Worm (Caenorhabditis elegans) whole organism, L1 larva: ENCODE data around the gene ceh-18.

Source experiments
- C16A3.4 ChIP-seq: fragments of 150-350 bp; optimal IDR thresholded peaks from 2 replicates; lab custom pipeline; 2014; ENCODE audit warnings: missing biosample characterization, missing genetic modification characterization
- F16B12.6 ChIP-seq: fragments of 150-350 bp; optimal IDR thresholded peaks from 2 replicates; lab custom pipeline; 2014; ENCODE audit warnings: missing biosample characterization, missing genetic modification characterization
- aly-2 ChIP-seq: fragments of 150-350 bp; optimal IDR thresholded peaks from 2 replicates; lab custom pipeline; 2014; ENCODE audit warnings: missing biosample characterization, missing genetic modification characterization
- ama-1 ChIP-seq: fragments of 150-350 bp; optimal IDR thresholded peaks from 2 replicates; lab custom pipeline; 2014
- ceh-63 ChIP-seq: fragments of 200-800 bp; sonication (Bioruptor generic); optimal IDR thresholded peaks from 2 replicates; lab custom pipeline; 2018; ENCODE audit warnings: mild to moderate bottlenecking, missing genetic modification characterization, missing compliant biosample characterization
- ceh-8 ChIP-seq: fragments of 200-800 bp; sonication (Bioruptor generic); optimal IDR thresholded peaks from 2 replicates; lab custom pipeline; 2018; ENCODE audit warnings: mild to moderate bottlenecking, missing genetic modification characterization, moderate library complexity, missing compliant biosample characterization
- ceh-82 ChIP-seq, 3 experiments: fragments of 150-350 bp in 1 of 3; sonication (generic microtip) in 2 of 3; optimal IDR thresholded peaks; 2 replicates each; lab custom pipeline; 2014 to 2017; ENCODE audit warnings: missing biosample characterization in 3 of 3, missing genetic modification characterization in 3 of 3
- ces-1 ChIP-seq: fragments of 150-350 bp; optimal IDR thresholded peaks from 2 replicates; lab custom pipeline; 2014; ENCODE audit warnings: missing biosample characterization, missing genetic modification reagents, missing genetic modification characterization
- dsc-1 ChIP-seq: sonication (generic microtip); optimal IDR thresholded peaks from 2 replicates; lab custom pipeline; 2016; ENCODE audit warnings: mild to moderate bottlenecking, missing genetic modification characterization, missing compliant biosample characterization
- efl-3 ChIP-seq: fragments of 200-800 bp; sonication (Bioruptor generic); optimal IDR thresholded peaks from 2 replicates; lab custom pipeline; 2018; ENCODE audit warnings: mild to moderate bottlenecking, missing genetic modification characterization, missing compliant biosample characterization
- egl-13 ChIP-seq: sonication (generic microtip); optimal IDR thresholded peaks from 2 replicates; lab custom pipeline; 2016; ENCODE audit warnings: missing genotype, missing genetic modification reagents, missing genetic modification characterization, missing compliant biosample characterization
- elt-3 ChIP-seq, 6 experiments: fragments of 150-350 bp in 1 of 6; sonication (generic microtip); optimal IDR thresholded peaks; 2 replicates each; lab custom pipeline; 2017 to 2018; ENCODE audit warnings: missing biosample characterization in 6 of 6, missing genetic modification characterization in 6 of 6, inconsistent platforms in 1 of 6
- fkh-8 ChIP-seq: sonication (generic microtip); optimal IDR thresholded peaks from 2 replicates; lab custom pipeline; 2016; ENCODE audit warnings: mild to moderate bottlenecking, missing genetic modification characterization, missing compliant biosample characterization
- hlh-17 ChIP-seq: fragments of 200-800 bp; sonication (Bioruptor generic); optimal IDR thresholded peaks from 2 replicates; lab custom pipeline; 2018; ENCODE audit warnings: missing genetic modification characterization, mild to moderate bottlenecking, missing compliant biosample characterization, moderate library complexity, borderline replicate concordance
- hlh-4 ChIP-seq: sonication (generic microtip); optimal IDR thresholded peaks from 2 replicates; lab custom pipeline; 2016; ENCODE audit warnings: mild to moderate bottlenecking, missing genetic modification characterization, missing compliant biosample characterization
- hpl-2 ChIP-seq: fragments of 150-350 bp; optimal IDR thresholded peaks from 2 replicates; lab custom pipeline; 2014; ENCODE audit warnings: missing biosample characterization, missing genetic modification reagents, missing genetic modification characterization
- irx-1 ChIP-seq: sonication (generic microtip); optimal IDR thresholded peaks from 2 replicates; lab custom pipeline; 2016; ENCODE audit warnings: missing genetic modification characterization, missing compliant biosample characterization
- isw-1 ChIP-seq: fragments of 200-800 bp; sonication (Bioruptor generic); IDR thresholded peaks from 2 replicates; pipeline ENCODE4 v1.3.6; 2022; ENCODE audit warnings: missing genetic modification characterization, missing compliant biosample characterization
- jun-1 ChIP-seq: fragments of 150-350 bp; optimal IDR thresholded peaks from 2 replicates; lab custom pipeline; 2014; ENCODE audit warnings: missing biosample characterization, missing genetic modification reagents, missing genetic modification characterization
- lin-15B ChIP-seq: fragments of 150-350 bp; sonication (generic microtip); optimal IDR thresholded peaks from 3 replicates; lab custom pipeline; 2014; ENCODE audit warnings: missing biosample characterization, missing genetic modification characterization
- lin-35 ChIP-seq, 2 experiments: fragments of 150-350 bp; optimal IDR thresholded peaks; 2 replicates each; lab custom pipeline; 2014; ENCODE audit warnings: missing biosample characterization in 2 of 2, missing genetic modification characterization in 2 of 2, missing genetic modification reagents in 2 of 2
- lin-39 ChIP-seq: fragments of 150-350 bp; optimal IDR thresholded peaks from 2 replicates; lab custom pipeline; 2014; ENCODE audit warnings: missing biosample characterization, missing genetic modification reagents, missing genetic modification characterization
- lir-3 ChIP-seq: sonication (generic microtip); optimal IDR thresholded peaks from 2 replicates; lab custom pipeline; 2016; ENCODE audit warnings: mild to moderate bottlenecking, missing genetic modification characterization, moderate library complexity, missing compliant biosample characterization; ENCODE audit not compliant: poor library complexity
- lsy-2 ChIP-seq, 2 experiments: fragments of 150-350 bp; optimal IDR thresholded peaks; 2 replicates each; lab custom pipeline; 2014; ENCODE audit warnings: missing biosample characterization in 2 of 2, missing genetic modification characterization in 2 of 2
- nhr-12 ChIP-seq: sonication (generic microtip); optimal IDR thresholded peaks from 2 replicates; lab custom pipeline; 2017; ENCODE audit warnings: missing biosample characterization, missing genetic modification characterization
- nhr-19 ChIP-seq: fragments of 200-800 bp; sonication (Bioruptor generic); conservative IDR thresholded peaks from 2 replicates; pipeline ENCODE4 v1.3.6; 2022; ENCODE audit warnings: missing genetic modification characterization, missing compliant biosample characterization
- nhr-20 ChIP-seq: sonication (generic microtip); optimal IDR thresholded peaks from 2 replicates; lab custom pipeline; 2016; ENCODE audit warnings: mild to moderate bottlenecking, missing genetic modification characterization, missing compliant biosample characterization
- nhr-28 ChIP-seq: fragments of 150-350 bp; optimal IDR thresholded peaks from 2 replicates; lab custom pipeline; 2014; ENCODE audit warnings: missing biosample characterization, missing genetic modification characterization
- nhr-77 ChIP-seq: fragments of 150-350 bp; optimal IDR thresholded peaks from 2 replicates; lab custom pipeline; 2014; ENCODE audit warnings: missing biosample characterization, missing genetic modification characterization
- nhr-84 ChIP-seq: sonication (generic microtip); optimal IDR thresholded peaks from 2 replicates; lab custom pipeline; 2017; ENCODE audit warnings: missing biosample characterization, missing genetic modification characterization
- nhr-85 ChIP-seq: sonication (generic microtip); peaks from one replicate; lab custom pipeline; 2016; ENCODE audit warnings: missing genetic modification characterization, inconsistent platforms, missing compliant biosample characterization
- nhr-90 ChIP-seq: sonication (generic microtip); optimal IDR thresholded peaks from 2 replicates; lab custom pipeline; 2016; ENCODE audit warnings: mild to moderate bottlenecking, missing genetic modification characterization, missing compliant biosample characterization; ENCODE audit not compliant: poor library complexity
- pqm-1 ChIP-seq: sonication (generic microtip); optimal IDR thresholded peaks from 3 replicates; lab custom pipeline; 2017; ENCODE audit warnings: missing biosample characterization, missing genetic modification characterization
- skn-1 ChIP-seq: fragments of 150-350 bp; optimal IDR thresholded peaks from 2 replicates; lab custom pipeline; 2014; ENCODE audit warnings: missing biosample characterization, missing genetic modification characterization
- snpc-4 ChIP-seq: fragments of 150-350 bp; optimal IDR thresholded peaks from 2 replicates; lab custom pipeline; 2014; ENCODE audit warnings: missing biosample characterization, missing genetic modification characterization
- sox-4 ChIP-seq: sonication (generic microtip); optimal IDR thresholded peaks from 2 replicates; lab custom pipeline; 2016; ENCODE audit warnings: missing genetic modification characterization, missing compliant biosample characterization
- sptf-1 ChIP-seq: fragments of 150-350 bp; optimal IDR thresholded peaks from 2 replicates; lab custom pipeline; 2014; ENCODE audit warnings: missing biosample characterization, missing genetic modification characterization
- sup-37 ChIP-seq: fragments of 200-800 bp; sonication (Bioruptor generic); optimal IDR thresholded peaks from 2 replicates; lab custom pipeline; 2018; ENCODE audit warnings: mild to moderate bottlenecking, missing genetic modification characterization, missing compliant biosample characterization
- unc-130 ChIP-seq: fragments of 150-350 bp; optimal IDR thresholded peaks from 2 replicates; lab custom pipeline; 2017; ENCODE audit warnings: missing biosample characterization, missing genetic modification characterization, inconsistent platforms
- unc-86 ChIP-seq: sonication (generic microtip); optimal IDR thresholded peaks from 2 replicates; lab custom pipeline; 2016; ENCODE audit warnings: missing genetic modification characterization, missing compliant biosample characterization
- vab-15 ChIP-seq: sonication (generic microtip); optimal IDR thresholded peaks from 2 replicates; lab custom pipeline; 2017; ENCODE audit warnings: missing genotype, mild to moderate bottlenecking, missing genetic modification characterization, missing compliant biosample characterization
- zag-1 ChIP-seq: fragments of 150-350 bp; optimal IDR thresholded peaks from 2 replicates; lab custom pipeline; 2014; ENCODE audit warnings: missing biosample characterization, missing genetic modification characterization
- zip-4 ChIP-seq: fragments of 200-800 bp; sonication (Bioruptor generic); optimal IDR thresholded peaks from 2 replicates; lab custom pipeline; 2018; ENCODE audit warnings: mild to moderate bottlenecking, missing genetic modification characterization, moderate library complexity, missing compliant biosample characterization
- ztf-11 ChIP-seq, 2 experiments: sonication (generic microtip); optimal IDR thresholded peaks; 2 replicates each; lab custom pipeline; 2016 to 2017; ENCODE audit warnings: missing genetic modification characterization in 2 of 2, missing biosample characterization in 1 of 2, missing compliant biosample characterization in 1 of 2
- ztf-4 ChIP-seq: fragments of 150-350 bp; optimal IDR thresholded peaks from 2 replicates; lab custom pipeline; 2014; ENCODE audit warnings: missing biosample characterization, missing genetic modification characterization

Gene ceh-18

DNA sequence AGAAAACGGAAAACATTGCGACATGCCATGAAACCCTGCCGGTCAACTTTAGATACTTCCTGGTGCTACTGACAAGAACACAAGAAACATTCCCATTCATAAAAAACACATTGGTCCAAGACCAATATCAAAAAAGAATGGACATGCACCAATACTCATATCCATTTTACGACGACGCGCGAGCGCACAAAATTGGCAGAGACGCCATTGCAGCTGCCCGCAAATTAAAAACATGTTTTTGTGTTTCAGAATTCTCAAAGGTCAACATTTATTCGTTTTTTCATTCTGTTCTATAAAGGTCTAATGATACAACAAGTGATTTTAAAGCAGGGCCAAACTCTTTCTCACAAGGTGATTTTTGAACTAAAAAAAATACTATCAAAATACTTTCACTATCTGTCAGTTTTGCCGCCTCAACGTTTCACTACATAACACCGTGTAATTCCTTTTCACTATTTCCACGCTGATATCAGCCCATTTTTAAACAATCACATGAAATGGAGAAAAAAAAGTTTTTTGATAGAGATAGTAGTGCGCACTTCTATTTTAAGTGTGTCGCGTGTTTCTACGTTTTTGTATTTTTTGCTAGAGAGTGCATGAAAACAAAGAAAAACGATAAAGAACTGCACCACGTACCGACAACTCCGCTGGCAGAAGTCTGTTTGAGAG, 38.6 kb downstream of the ceh-18 start (continued):
- TF ChIP-seq hlh-17 (GFP tag; lab: Kevin White, UChicago) (no peak), unc-130 (tag; lab: Kevin White, UChicago) (no peak), ceh-82 (tag; optimal IDR thresholded peaks at IDR 0.05; lab: Kevin White, UChicago) (no peak), pqm-1 (peak; percentile 14), nhr-90 (tag; lab: Kevin White, UChicago) (peak; percentile 6), skn-1 (tag; lab: Kevin White, UChicago) (no peak), sox-4 (tag; lab: Kevin White, UChicago) (no peak), sptf-1 (tag; lab: Kevin White, UChicago) (no peak), C16A3.4 (no peak)

DNA sequence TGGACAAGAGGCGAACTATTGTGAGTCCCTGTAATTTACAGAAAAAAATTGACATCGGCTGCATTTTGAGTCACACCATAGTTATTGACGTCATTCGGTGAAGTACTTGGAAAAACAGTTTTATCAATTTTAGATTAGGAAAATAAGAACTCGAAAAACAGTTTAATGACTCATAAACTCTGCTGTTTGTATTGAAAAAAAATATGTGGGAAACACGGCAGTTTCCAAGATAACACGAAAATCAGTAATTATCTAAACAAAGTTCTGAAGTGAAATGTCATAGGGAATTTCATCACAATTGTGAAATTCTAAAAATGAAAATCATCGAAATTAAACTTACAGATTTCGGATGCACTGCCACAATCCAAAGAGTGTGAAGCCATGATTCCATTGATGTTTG, 42.8 kb downstream of the ceh-18 start:
- TF ChIP-seq elt-3 (tag; optimal IDR thresholded peaks at IDR 0.05; lab: Kevin White, UChicago) (no peak), fkh-8 (tag; lab: Kevin White, UChicago) (no peak), unc-130 (tag; lab: Kevin White, UChicago) (no peak), dsc-1 (no peak), efl-3 (no peak), ces-1 (no peak), ceh-82 (tag; optimal IDR thresholded peaks at IDR 0.05; lab: Kevin White, UChicago) (no peak), snpc-4 (tag; lab: Kevin White, UChicago) (no peak), vab-15 (tag; lab: Kevin White, UChicago) (no peak), nhr-20 (tag; lab: Kevin White, UChicago) (no peak), aly-2 (no peak), hlh-4 (tag; lab: Kevin White, UChicago) (no peak), lin-15B (no peak), lir-3 (tag; lab: Kevin White, UChicago) (no peak), lin-35 (GFP tag; optimal IDR thresholded peaks at IDR 0.05; lab: Kevin White, UChicago) (no peak), zip-4 (GFP tag; lab: Kevin White, UChicago) (no peak), egl-13 (no peak), nhr-12 (tag; lab: Kevin White, UChicago) (no peak), ama-1 (lab: Kevin White, UChicago) (no peak), nhr-84 (tag; lab: Kevin White, UChicago) (no peak)

- no peak for TF ChIP-seq sup-37 (GFP tag; lab: Kevin White, UChicago)
- TF ChIP-seq egl-13 = no peak
- TF ChIP-seq hlh-17 (GFP tag; lab: Kevin White, UChicago) = no peak
Measured at ce11 chrX:3807166-3807565, 50.4 kb downstream of the ceh-18 start, which contains the start of gene F35A5.1. Gene F35A5.1, plus strand, starts transcription at chrX:3807466.

DNA sequence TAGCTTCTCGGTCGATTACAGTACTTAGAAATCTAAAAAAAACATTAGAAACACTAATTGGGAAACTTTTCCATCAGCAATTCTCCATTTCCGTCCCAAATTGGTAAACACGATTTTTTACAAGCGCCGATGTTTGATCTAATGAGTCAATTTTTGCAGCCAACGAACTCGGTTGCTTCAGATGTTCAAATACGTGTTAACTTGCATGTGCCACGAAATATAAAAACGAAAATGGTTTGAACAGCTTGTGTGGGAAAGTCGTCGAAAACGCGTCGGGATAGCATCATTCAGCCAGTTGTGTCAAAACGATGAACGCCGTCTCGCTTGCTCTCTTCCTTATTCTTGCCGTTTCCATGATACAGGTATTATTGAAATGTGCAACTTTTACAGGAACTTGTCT, 52.8 kb downstream of the ceh-18 start, which contains the start of gene F35A5.2:
Gene F35A5.2, plus strand, starts transcription at position 301 of the 400 bp plus-strand sequence.
- TF ChIP-seq isw-1 (GFP tag; lab: Robert Waterston, UW) (no peak), zag-1 (tag; lab: Kevin White, UChicago) (no peak), lin-39 (tag; lab: Kevin White, UChicago) (no peak), ztf-11 (tag; optimal IDR thresholded peaks at IDR 0.05; lab: Kevin White, UChicago) (no peak), sptf-1 (tag; lab: Kevin White, UChicago) (no peak)

DNA sequence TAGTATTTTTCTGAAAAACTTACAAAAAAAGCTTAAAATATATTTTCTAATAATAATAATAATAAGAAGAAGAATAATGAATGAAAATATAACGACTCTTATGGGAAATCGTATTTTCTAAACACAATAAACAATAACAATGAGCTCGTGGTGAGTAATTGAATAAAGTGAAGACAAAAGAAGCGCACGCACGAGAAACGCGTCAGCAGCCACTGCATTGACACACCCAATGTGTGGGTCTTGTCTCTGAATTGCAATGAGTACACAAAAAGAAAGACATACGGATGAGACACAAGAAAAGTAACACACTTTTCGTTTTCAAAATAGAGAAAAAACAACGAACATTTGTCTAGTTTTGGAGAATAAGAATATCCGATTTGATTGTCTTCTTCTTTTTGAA, 54.3 kb downstream of the ceh-18 start, which contains the start of gene F35A5.8:
Gene F35A5.8, minus strand, starts transcription at position 151 of the 400 bp plus-strand sequence.
- peak; percentile 17 for TF ChIP-seq fkh-8 (tag; lab: Kevin White, UChicago)
- TF ChIP-seq skn-1 (tag; lab: Kevin White, UChicago) = peak; percentile 28
- peak; percentile 76 for TF ChIP-seq nhr-85
- peak; percentile 83 for TF ChIP-seq lsy-2 (tag; optimal IDR thresholded peaks at IDR 0.05; lab: Kevin White, UChicago)
- TF ChIP-seq hpl-2 (GFP tag; lab: Kevin White, UChicago) = no peak
- peak; percentile 20 for TF ChIP-seq jun-1 (tag; lab: Kevin White, UChicago)
- no peak for TF ChIP-seq nhr-28 (tag; lab: Kevin White, UChicago)
- peak; percentile 31 for TF ChIP-seq zip-4 (GFP tag; lab: Kevin White, UChicago)
- peak; percentile 55 for TF ChIP-seq F16B12.6
- peak; percentile 35 for TF ChIP-seq ztf-4 (tag; lab: Kevin White, UChicago)
- TF ChIP-seq efl-3 = no peak
- TF ChIP-seq nhr-90 (tag; lab: Kevin White, UChicago) = peak; percentile 80
- TF ChIP-seq unc-86 (tag; lab: Kevin White, UChicago) = peak; percentile 70
- TF ChIP-seq nhr-77 (tag; lab: Kevin White, UChicago) = no peak
- no peak for TF ChIP-seq ceh-63 (GFP tag; lab: Kevin White, UChicago)
- TF ChIP-seq nhr-19 (GFP tag; lab: Robert Waterston, UW) = peak; percentile 85
- peak; percentile 54 for TF ChIP-seq ceh-8 (GFP tag; lab: Kevin White, UChicago)
- peak; percentile 71 for TF ChIP-seq irx-1 (tag; lab: Kevin White, UChicago)
